Worm (Caenorhabditis elegans) whole organism, L1 larva: ENCODE data around the gene F47B8.4.

Source experiments
- blmp-1 ChIP-seq: fragments of 150-350 bp; optimal IDR thresholded peaks from 2 replicates; lab custom pipeline; 2014; ENCODE audit warnings: missing biosample characterization, missing genetic modification characterization
- lin-13 ChIP-seq: fragments of 150-350 bp; optimal IDR thresholded peaks from 2 replicates; lab custom pipeline; 2014; ENCODE audit warnings: missing biosample characterization, missing genetic modification reagents, missing genetic modification characterization
- lir-3 ChIP-seq: sonication (generic microtip); optimal IDR thresholded peaks from 2 replicates; lab custom pipeline; 2016; ENCODE audit warnings: mild to moderate bottlenecking, missing genetic modification characterization, moderate library complexity, missing compliant biosample characterization; ENCODE audit not compliant: poor library complexity
- nhr-28 ChIP-seq: fragments of 150-350 bp; optimal IDR thresholded peaks from 2 replicates; lab custom pipeline; 2014; ENCODE audit warnings: missing biosample characterization, missing genetic modification characterization
- nhr-76 ChIP-seq: sonication (generic microtip); optimal IDR thresholded peaks from 2 replicates; lab custom pipeline; 2017; ENCODE audit warnings: missing biosample characterization, missing genetic modification characterization
- nhr-77 ChIP-seq: fragments of 150-350 bp; optimal IDR thresholded peaks from 2 replicates; lab custom pipeline; 2014; ENCODE audit warnings: missing biosample characterization, missing genetic modification characterization
- pqm-1 ChIP-seq: sonication (generic microtip); optimal IDR thresholded peaks from 3 replicates; lab custom pipeline; 2017; ENCODE audit warnings: missing biosample characterization, missing genetic modification characterization
- rnt-1 ChIP-seq: sonication (generic microtip); optimal IDR thresholded peaks from 2 replicates; lab custom pipeline; 2016; ENCODE audit warnings: mild to moderate bottlenecking, missing genetic modification characterization, moderate library complexity, missing compliant biosample characterization
- snu-23 ChIP-seq: sonication (generic microtip); optimal IDR thresholded peaks from 2 replicates; lab custom pipeline; 2016; ENCODE audit warnings: missing genetic modification characterization, missing compliant biosample characterization
- unc-130 ChIP-seq: fragments of 150-350 bp; optimal IDR thresholded peaks from 2 replicates; lab custom pipeline; 2017; ENCODE audit warnings: missing biosample characterization, missing genetic modification characterization, inconsistent platforms
- unc-62 ChIP-seq: fragments of 150-350 bp; optimal IDR thresholded peaks from 2 replicates; lab custom pipeline; 2014; ENCODE audit warnings: missing biosample characterization, missing genetic modification reagents, missing genetic modification characterization
- ztf-11 ChIP-seq, 2 experiments: sonication (generic microtip); optimal IDR thresholded peaks; 2 replicates each; lab custom pipeline; 2016 to 2017; ENCODE audit warnings: missing genetic modification characterization in 2 of 2, missing biosample characterization in 1 of 2, missing compliant biosample characterization in 1 of 2

- TF ChIP-seq unc-130 (tag; lab: Kevin White, UChicago) (no peak), snu-23 (GFP tag; lab: Kevin White, UChicago) (no peak), unc-62 (GFP tag; lab: Kevin White, UChicago) (no peak), blmp-1 (tag; lab: Kevin White, UChicago) (no peak), rnt-1 (tag; lab: Kevin White, UChicago) (no peak), lin-13 (GFP tag; lab: Kevin White, UChicago) (no peak), nhr-28 (tag; lab: Kevin White, UChicago) (no peak), ztf-11 (tag; optimal IDR thresholded peaks at IDR 0.05; lab: Kevin White, UChicago) (no peak), lir-3 (no peak), nhr-77 (no peak), pqm-1 (tag; lab: Kevin White, UChicago) (no peak), nhr-76 (tag; lab: Kevin White, UChicago) (no peak)
These were observed 3.3 kb upstream of the F47B8.4 start, which contains the start of gene F47B8.5 for ce11 chrV:14327776-14328175.
